Worm (Caenorhabditis elegans) whole organism, L1 larva: ENCODE data around the gene peb-1.

Source experiments
- C04F5.9 ChIP-seq: sonication (generic microtip); optimal IDR thresholded peaks from 2 replicates; lab custom pipeline; 2016; ENCODE audit warnings: missing genetic modification characterization, missing compliant biosample characterization
- C16A3.4 ChIP-seq: fragments of 150-350 bp; optimal IDR thresholded peaks from 2 replicates; lab custom pipeline; 2014; ENCODE audit warnings: missing biosample characterization, missing genetic modification characterization
- C34B4.2 ChIP-seq: sonication (generic microtip); optimal IDR thresholded peaks from 2 replicates; lab custom pipeline; 2017; ENCODE audit warnings: mild to moderate bottlenecking, missing genetic modification characterization, missing compliant biosample characterization
- Y116A8C.19 ChIP-seq: sonication (generic microtip); optimal IDR thresholded peaks from 2 replicates; lab custom pipeline; 2016; ENCODE audit warnings: missing compliant biosample characterization, missing genetic modification characterization, borderline replicate concordance
- blmp-1 ChIP-seq: fragments of 150-350 bp; optimal IDR thresholded peaks from 2 replicates; lab custom pipeline; 2014; ENCODE audit warnings: missing biosample characterization, missing genetic modification characterization
- ceh-90 ChIP-seq: sonication (generic microtip); optimal IDR thresholded peaks from 2 replicates; lab custom pipeline; 2016; ENCODE audit warnings: missing genetic modification characterization, missing compliant biosample characterization
- ces-1 ChIP-seq: fragments of 150-350 bp; optimal IDR thresholded peaks from 2 replicates; lab custom pipeline; 2014; ENCODE audit warnings: missing biosample characterization, missing genetic modification reagents, missing genetic modification characterization
- dpl-1 ChIP-seq, 3 experiments: fragments of 150-350 bp in 2 of 3; sonication (generic microtip) in 1 of 3; optimal IDR thresholded peaks; 2 replicates each; lab custom pipeline; 2014 to 2017; ENCODE audit warnings: missing biosample characterization in 3 of 3, missing genetic modification characterization in 3 of 3, missing genetic modification reagents in 3 of 3
- efl-1 ChIP-seq, 4 experiments: fragments of 150-350 bp; optimal IDR thresholded peaks in 3 of 4; peaks in 1 of 4; 1 replicate in 1 of 4; 2 replicates in 3 of 4; lab custom pipeline; 2014; ENCODE audit warnings: missing biosample characterization in 2 of 4, missing genetic modification characterization in 2 of 4, missing genetic modification reagents in 2 of 4
- efl-3 ChIP-seq: fragments of 200-800 bp; sonication (Bioruptor generic); optimal IDR thresholded peaks from 2 replicates; lab custom pipeline; 2018; ENCODE audit warnings: mild to moderate bottlenecking, missing genetic modification characterization, missing compliant biosample characterization
- egl-27 ChIP-seq, 2 experiments: fragments of 150-350 bp in 1 of 2; sonication (generic microtip); optimal IDR thresholded peaks; 3 replicates each; lab custom pipeline; 2017 to 2018; ENCODE audit warnings: missing biosample characterization in 2 of 2, missing genetic modification characterization in 2 of 2, missing genetic modification reagents in 2 of 2
- elt-2 ChIP-seq: sonication (generic microtip); optimal IDR thresholded peaks from 2 replicates; lab custom pipeline; 2016; ENCODE audit warnings: missing genetic modification characterization, mild to moderate bottlenecking, inconsistent platforms, missing compliant biosample characterization, missing genetic modification reagents
- elt-3 ChIP-seq, 6 experiments: fragments of 150-350 bp in 1 of 6; sonication (generic microtip); optimal IDR thresholded peaks; 2 replicates each; lab custom pipeline; 2017 to 2018; ENCODE audit warnings: missing biosample characterization in 6 of 6, missing genetic modification characterization in 6 of 6, inconsistent platforms in 1 of 6
- fkh-4 ChIP-seq: sonication (generic microtip); optimal IDR thresholded peaks from 2 replicates; lab custom pipeline; 2016; ENCODE audit warnings: missing compliant biosample characterization, missing genetic modification characterization, borderline replicate concordance
- fkh-8 ChIP-seq: sonication (generic microtip); optimal IDR thresholded peaks from 2 replicates; lab custom pipeline; 2016; ENCODE audit warnings: mild to moderate bottlenecking, missing genetic modification characterization, missing compliant biosample characterization
- hlh-4 ChIP-seq: sonication (generic microtip); optimal IDR thresholded peaks from 2 replicates; lab custom pipeline; 2016; ENCODE audit warnings: mild to moderate bottlenecking, missing genetic modification characterization, missing compliant biosample characterization
- irx-1 ChIP-seq: sonication (generic microtip); optimal IDR thresholded peaks from 2 replicates; lab custom pipeline; 2016; ENCODE audit warnings: missing genetic modification characterization, missing compliant biosample characterization
- isw-1 ChIP-seq: fragments of 200-800 bp; sonication (Bioruptor generic); IDR thresholded peaks from 2 replicates; pipeline ENCODE4 v1.3.6; 2022; ENCODE audit warnings: missing genetic modification characterization, missing compliant biosample characterization
- jun-1 ChIP-seq: fragments of 150-350 bp; optimal IDR thresholded peaks from 2 replicates; lab custom pipeline; 2014; ENCODE audit warnings: missing biosample characterization, missing genetic modification reagents, missing genetic modification characterization
- lin-15B ChIP-seq: fragments of 150-350 bp; sonication (generic microtip); optimal IDR thresholded peaks from 3 replicates; lab custom pipeline; 2014; ENCODE audit warnings: missing biosample characterization, missing genetic modification characterization
- lin-35 ChIP-seq, 2 experiments: fragments of 150-350 bp; optimal IDR thresholded peaks; 2 replicates each; lab custom pipeline; 2014; ENCODE audit warnings: missing biosample characterization in 2 of 2, missing genetic modification characterization in 2 of 2, missing genetic modification reagents in 2 of 2
- lin-39 ChIP-seq: fragments of 150-350 bp; optimal IDR thresholded peaks from 2 replicates; lab custom pipeline; 2014; ENCODE audit warnings: missing biosample characterization, missing genetic modification reagents, missing genetic modification characterization
- lir-3 ChIP-seq: sonication (generic microtip); optimal IDR thresholded peaks from 2 replicates; lab custom pipeline; 2016; ENCODE audit warnings: mild to moderate bottlenecking, missing genetic modification characterization, moderate library complexity, missing compliant biosample characterization; ENCODE audit not compliant: poor library complexity
- lsy-2 ChIP-seq, 2 experiments: fragments of 150-350 bp; optimal IDR thresholded peaks; 2 replicates each; lab custom pipeline; 2014; ENCODE audit warnings: missing biosample characterization in 2 of 2, missing genetic modification characterization in 2 of 2
- mab-9 ChIP-seq: fragments of 200-800 bp; sonication (Bioruptor generic); IDR thresholded peaks from 2 replicates; pipeline ENCODE4 v1.3.6; 2022; ENCODE audit warnings: missing genetic modification reagents, missing genetic modification characterization, missing compliant biosample characterization
- mdl-1 ChIP-seq, 2 experiments: fragments of 150-350 bp; optimal IDR thresholded peaks; 2 replicates each; lab custom pipeline; 2014 to 2017; ENCODE audit warnings: missing biosample characterization in 2 of 2, missing genetic modification characterization in 2 of 2, inconsistent platforms in 1 of 2
- mef-2 ChIP-seq: fragments of 150-350 bp; optimal IDR thresholded peaks from 2 replicates; lab custom pipeline; 2014; ENCODE audit warnings: missing biosample characterization, missing genetic modification characterization
- mep-1 ChIP-seq: fragments of 150-350 bp; optimal IDR thresholded peaks from 2 replicates; lab custom pipeline; 2014; ENCODE audit warnings: missing biosample characterization, missing genetic modification characterization
- nhr-20 ChIP-seq: sonication (generic microtip); optimal IDR thresholded peaks from 2 replicates; lab custom pipeline; 2016; ENCODE audit warnings: mild to moderate bottlenecking, missing genetic modification characterization, missing compliant biosample characterization
- nhr-47 ChIP-seq: sonication (generic microtip); optimal IDR thresholded peaks from 2 replicates; lab custom pipeline; 2016; ENCODE audit warnings: mild to moderate bottlenecking, missing genetic modification characterization, moderate library complexity, missing compliant biosample characterization
- nhr-71 ChIP-seq: sonication (generic microtip); optimal IDR thresholded peaks from 2 replicates; lab custom pipeline; 2016; ENCODE audit warnings: mild to moderate bottlenecking, missing genetic modification characterization, moderate library complexity, missing compliant biosample characterization
- nhr-76 ChIP-seq: sonication (generic microtip); optimal IDR thresholded peaks from 2 replicates; lab custom pipeline; 2017; ENCODE audit warnings: missing biosample characterization, missing genetic modification characterization
- nhr-77 ChIP-seq: fragments of 150-350 bp; optimal IDR thresholded peaks from 2 replicates; lab custom pipeline; 2014; ENCODE audit warnings: missing biosample characterization, missing genetic modification characterization
- nhr-85 ChIP-seq: sonication (generic microtip); peaks from one replicate; lab custom pipeline; 2016; ENCODE audit warnings: missing genetic modification characterization, inconsistent platforms, missing compliant biosample characterization
- nhr-90 ChIP-seq: sonication (generic microtip); optimal IDR thresholded peaks from 2 replicates; lab custom pipeline; 2016; ENCODE audit warnings: mild to moderate bottlenecking, missing genetic modification characterization, missing compliant biosample characterization; ENCODE audit not compliant: poor library complexity
- pag-3 ChIP-seq: sonication (generic microtip); optimal IDR thresholded peaks from 2 replicates; lab custom pipeline; 2017; ENCODE audit warnings: missing genetic modification characterization, mild to moderate bottlenecking, missing compliant biosample characterization, antibody characterized with exemption, borderline replicate concordance; ENCODE audit not compliant: insufficient read depth
- pqm-1 ChIP-seq: sonication (generic microtip); optimal IDR thresholded peaks from 3 replicates; lab custom pipeline; 2017; ENCODE audit warnings: missing biosample characterization, missing genetic modification characterization
- rnt-1 ChIP-seq: sonication (generic microtip); optimal IDR thresholded peaks from 2 replicates; lab custom pipeline; 2016; ENCODE audit warnings: mild to moderate bottlenecking, missing genetic modification characterization, moderate library complexity, missing compliant biosample characterization
- skn-1 ChIP-seq: fragments of 150-350 bp; optimal IDR thresholded peaks from 2 replicates; lab custom pipeline; 2014; ENCODE audit warnings: missing biosample characterization, missing genetic modification characterization
- snpc-4 ChIP-seq: fragments of 150-350 bp; optimal IDR thresholded peaks from 2 replicates; lab custom pipeline; 2014; ENCODE audit warnings: missing biosample characterization, missing genetic modification characterization
- snu-23 ChIP-seq: sonication (generic microtip); optimal IDR thresholded peaks from 2 replicates; lab custom pipeline; 2016; ENCODE audit warnings: missing genetic modification characterization, missing compliant biosample characterization
- sptf-1 ChIP-seq: fragments of 150-350 bp; optimal IDR thresholded peaks from 2 replicates; lab custom pipeline; 2014; ENCODE audit warnings: missing biosample characterization, missing genetic modification characterization
- swsn-7 ChIP-seq: sonication (generic microtip); optimal IDR thresholded peaks from 2 replicates; lab custom pipeline; 2016; ENCODE audit warnings: missing genetic modification characterization, missing compliant biosample characterization
- tbx-2 ChIP-seq: sonication (generic microtip); optimal IDR thresholded peaks from 2 replicates; lab custom pipeline; 2016; ENCODE audit warnings: missing genetic modification characterization, missing compliant biosample characterization
- tlp-1 ChIP-seq: fragments of 150-350 bp; optimal IDR thresholded peaks from 2 replicates; lab custom pipeline; 2014; ENCODE audit warnings: missing biosample characterization, missing genetic modification characterization
- unc-130 ChIP-seq: fragments of 150-350 bp; optimal IDR thresholded peaks from 2 replicates; lab custom pipeline; 2017; ENCODE audit warnings: missing biosample characterization, missing genetic modification characterization, inconsistent platforms
- unc-30 ChIP-seq: sonication (generic microtip); optimal IDR thresholded peaks from 2 replicates; lab custom pipeline; 2017; ENCODE audit warnings: missing biosample characterization, missing genetic modification characterization
- unc-62 ChIP-seq: fragments of 150-350 bp; optimal IDR thresholded peaks from 2 replicates; lab custom pipeline; 2014; ENCODE audit warnings: missing biosample characterization, missing genetic modification reagents, missing genetic modification characterization
- unc-86 ChIP-seq: sonication (generic microtip); optimal IDR thresholded peaks from 2 replicates; lab custom pipeline; 2016; ENCODE audit warnings: missing genetic modification characterization, missing compliant biosample characterization
- unc-98 ChIP-seq: fragments of 200-800 bp; sonication (Bioruptor generic); IDR thresholded peaks from 2 replicates; pipeline ENCODE4 v1.3.6; 2022; ENCODE audit warnings: missing genetic modification characterization, missing compliant biosample characterization
- vab-15 ChIP-seq: sonication (generic microtip); optimal IDR thresholded peaks from 2 replicates; lab custom pipeline; 2017; ENCODE audit warnings: missing genotype, mild to moderate bottlenecking, missing genetic modification characterization, missing compliant biosample characterization
- xbp-1 ChIP-seq: sonication (generic microtip); optimal IDR thresholded peaks from 2 replicates; lab custom pipeline; 2016; ENCODE audit warnings: missing genetic modification characterization, missing compliant biosample characterization
- ztf-4 ChIP-seq: fragments of 150-350 bp; optimal IDR thresholded peaks from 2 replicates; lab custom pipeline; 2014; ENCODE audit warnings: missing biosample characterization, missing genetic modification characterization

Gene peb-1

ce11 chrX:2233929-2234328 lies 23.1 kb downstream of the peb-1 start, which contains the start of gene T14F9.2:
Gene T14F9.2 (plus strand): TSS chrX:2234324.
- TF ChIP-seq hlh-4 (tag; lab: Kevin White, UChicago) (no peak), Y116A8C.19 (tag; lab: Kevin White, UChicago) (no peak), ces-1 (GFP tag; lab: Kevin White, UChicago) (no peak), nhr-20 (tag; lab: Kevin White, UChicago) (peak; percentile 60), dpl-1 (GFP tag; optimal IDR thresholded peaks at IDR 0.05; lab: Kevin White, UChicago) (peak; percentile 41 to 56 (median 52)), mef-2 (tag; lab: Kevin White, UChicago) (no peak), swsn-7 (tag; lab: Kevin White, UChicago) (peak; percentile 42), unc-130 (peak; percentile 7), lsy-2 (tag; optimal IDR thresholded peaks at IDR 0.05; lab: Kevin White, UChicago) (peak; percentile 71 to 79), lin-15B (tag; lab: Kevin White, UChicago) (no peak), skn-1 (peak; percentile 89), unc-86 (no peak), isw-1 (GFP tag; lab: Robert Waterston, UW) (no peak), sptf-1 (no peak), egl-27 (tag; optimal IDR thresholded peaks at IDR 0.05; lab: Kevin White, UChicago) (no peak), mep-1 (tag; lab: Kevin White, UChicago) (peak; percentile 76), vab-15 (tag; lab: Kevin White, UChicago) (no peak), xbp-1 (tag; lab: Kevin White, UChicago) (peak; percentile 33), nhr-85 (tag; lab: Kevin White, UChicago) (peak; percentile 79), rnt-1 (tag; lab: Kevin White, UChicago) (peak; percentile 63), nhr-77 (tag; lab: Kevin White, UChicago) (no peak), C16A3.4 (no peak), elt-2 (tag; lab: Kevin White, UChicago) (peak; percentile 20), ztf-4 (tag; lab: Kevin White, UChicago) (no peak), unc-98 (no peak), unc-30 (tag; lab: Kevin White, UChicago) (no peak), snu-23 (GFP tag; lab: Kevin White, UChicago) (peak; percentile 74), pag-3 (tag; lab: Kevin White, UChicago) (peak; percentile 55), fkh-4 (no peak), nhr-90 (peak; percentile 37), C04F5.9 (tag; lab: Kevin White, UChicago) (peak; percentile 34), nhr-71 (tag; lab: Kevin White, UChicago) (peak; percentile 69), efl-1 (optimal IDR thresholded peaks at IDR 0.05; lab: Kevin White, UChicago) (peak; percentile 44 to 61), efl-1 (GFP tag; optimal IDR thresholded peaks at IDR 0.05 in 1 of 2; lab: Kevin White, UChicago) (peak; percentile 39 to 75), jun-1 (tag; lab: Kevin White, UChicago) (no peak), lir-3 (peak; percentile 3), irx-1 (tag; lab: Kevin White, UChicago) (peak; percentile 37), blmp-1 (tag; lab: Kevin White, UChicago) (peak; percentile 39), efl-3 (GFP tag; lab: Kevin White, UChicago) (no peak), pqm-1 (tag; lab: Kevin White, UChicago) (no peak), ceh-90 (peak; percentile 8), nhr-76 (tag; lab: Kevin White, UChicago) (no peak), lin-39 (tag; lab: Kevin White, UChicago) (no peak), fkh-8 (tag; lab: Kevin White, UChicago) (no peak), mab-9 (no peak), nhr-47 (tag; lab: Kevin White, UChicago) (peak; percentile 62), C34B4.2 (tag; lab: Kevin White, UChicago) (no peak), lin-35 (GFP tag; optimal IDR thresholded peaks at IDR 0.05; lab: Kevin White, UChicago) (peak in 1 of 2 experiments; percentile 71), tbx-2 (tag; lab: Kevin White, UChicago) (peak; percentile 45), mdl-1 (tag; optimal IDR thresholded peaks at IDR 0.05; lab: Kevin White, UChicago) (peak in 1 of 2 experiments; percentile 28), unc-62 (GFP tag; lab: Kevin White, UChicago) (no peak), snpc-4 (no peak), tlp-1 (tag; lab: Kevin White, UChicago) (no peak), elt-3 (tag; optimal IDR thresholded peaks at IDR 0.05; lab: Kevin White, UChicago) (no peak)
